Fruit fly (Drosophila melanogaster) whole organism, embryonic: ENCODE data around the gene CG12768.
A peak's percentile ranks its signal among the peaks of the same experiment; 100 is the strongest.

Experiments
- Asciz ChIP-seq: fragments of 200-800 bp; sonication (Bioruptor generic); optimal IDR thresholded peaks from 2 replicates; lab custom pipeline; 2017; ENCODE audit warnings: missing biosample characterization, mild to moderate bottlenecking, missing genetic modification characterization, missing genetic modification reagents
- Blimp-1 ChIP-seq: fragments of 200-800 bp; sonication (Bioruptor generic); optimal IDR thresholded peaks from 3 replicates; lab custom pipeline; 2018; ENCODE audit warnings: missing biosample characterization, missing genetic modification characterization, mild to moderate bottlenecking, moderate library complexity, missing genetic modification reagents
- CG10431 ChIP-seq: fragments of 200-800 bp; sonication (Bioruptor generic); optimal IDR thresholded peaks from 3 replicates; lab custom pipeline; 2018; ENCODE audit warnings: missing biosample characterization, mild to moderate bottlenecking, missing genetic modification characterization
- CG11247 ChIP-seq: fragments of 200-800 bp; sonication (Bioruptor generic); IDR thresholded peaks from 2 replicates; pipeline ENCODE4 v1.3.6; 2022; ENCODE audit warnings: missing biosample characterization, missing genetic modification characterization
- CG12299 ChIP-seq: fragments of 200-800 bp; sonication (Bioruptor generic); optimal IDR thresholded peaks from 2 replicates; lab custom pipeline; 2018; ENCODE audit warnings: missing biosample characterization, mild to moderate bottlenecking, missing genetic modification characterization
- CG12942 ChIP-seq: fragments of 200-800 bp; sonication (Bioruptor generic); optimal IDR thresholded peaks from 3 replicates; lab custom pipeline; 2016; ENCODE audit warnings: missing biosample characterization, missing genetic modification characterization
- CG13775 ChIP-seq: fragments of 200-800 bp; sonication (Bioruptor generic); optimal IDR thresholded peaks from 3 replicates; lab custom pipeline; 2017; ENCODE audit warnings: missing biosample characterization, mild to moderate bottlenecking, missing genetic modification characterization
- CG17359 ChIP-seq: fragments of 200-800 bp; sonication (Bioruptor generic); optimal IDR thresholded peaks from 3 replicates; lab custom pipeline; 2018; ENCODE audit warnings: missing biosample characterization, mild to moderate bottlenecking, missing genetic modification characterization, moderate library complexity
- CG2202 ChIP-seq: fragments of 200-800 bp; sonication (Bioruptor generic); optimal IDR thresholded peaks from 2 replicates; lab custom pipeline; 2018; ENCODE audit warnings: missing biosample characterization, mild to moderate bottlenecking, missing genetic modification characterization
- CG2712 ChIP-seq: fragments of 200-800 bp; optimal IDR thresholded peaks from 3 replicates; lab custom pipeline; 2019; ENCODE audit warnings: missing biosample characterization, mild to moderate bottlenecking, missing genetic modification characterization, moderate library complexity
- CG31388 ChIP-seq: fragments of 200-800 bp; sonication (Bioruptor generic); optimal IDR thresholded peaks from 2 replicates; lab custom pipeline; 2016; ENCODE audit warnings: missing biosample characterization, missing genetic modification characterization
- CG3281 ChIP-seq: fragments of 200-800 bp; sonication (Bioruptor generic); optimal IDR thresholded peaks from 3 replicates; lab custom pipeline; 2017; ENCODE audit warnings: missing biosample characterization, mild to moderate bottlenecking, missing genetic modification characterization
- CG34422 ChIP-seq: fragments of 200-800 bp; sonication (Bioruptor generic); IDR thresholded peaks from 3 replicates; pipeline ENCODE4 v1.3.6; 2022; ENCODE audit warnings: missing biosample characterization, missing genetic modification characterization
- CG3995 ChIP-seq: fragments of 200-800 bp; sonication (Bioruptor generic); optimal IDR thresholded peaks from 3 replicates; lab custom pipeline; 2016; ENCODE audit warnings: missing biosample characterization, missing genetic modification characterization
- CG42726 ChIP-seq: fragments of 200-800 bp; sonication (Bioruptor generic); IDR thresholded peaks from 2 replicates; pipeline ENCODE4 v1.3.6; 2022; ENCODE audit warnings: missing biosample characterization, missing genetic modification characterization; ENCODE audit not compliant: partially characterized antibody
- CG4854 ChIP-seq: fragments of 200-800 bp; sonication (Bioruptor generic); optimal IDR thresholded peaks from 2 replicates; lab custom pipeline; 2016; ENCODE audit warnings: missing biosample characterization, missing genetic modification characterization, inconsistent platforms
- CG6765 ChIP-seq: fragments of 200-800 bp; sonication (Bioruptor generic); optimal IDR thresholded peaks from 3 replicates; lab custom pipeline; 2017; ENCODE audit warnings: missing biosample characterization, mild to moderate bottlenecking, missing genetic modification characterization
- CG6791 ChIP-seq: fragments of 200-800 bp; sonication (Bioruptor generic); IDR thresholded peaks from 3 replicates; pipeline ENCODE4 v1.3.6; 2022; ENCODE audit warnings: missing biosample characterization, missing genetic modification characterization; ENCODE audit not compliant: partially characterized antibody
- CG7786 ChIP-seq: fragments of 200-800 bp; sonication (Bioruptor generic); optimal IDR thresholded peaks from 2 replicates; lab custom pipeline; 2016; ENCODE audit warnings: missing biosample characterization, missing genetic modification characterization
- CG8478 ChIP-seq: fragments of >200 bp; optimal IDR thresholded peaks from 2 replicates; lab custom pipeline; 2018
- CHES-1-like ChIP-seq: fragments of 200-800 bp; sonication (Bioruptor generic); optimal IDR thresholded peaks from 2 replicates; lab custom pipeline; 2016; ENCODE audit warnings: missing biosample characterization, missing genetic modification characterization
- Chrac-16 ChIP-seq: fragments of 200-800 bp; sonication (Bioruptor generic); optimal IDR thresholded peaks from 3 replicates; lab custom pipeline; 2016; ENCODE audit warnings: missing biosample characterization, missing genetic modification characterization
- Drgx ChIP-seq: fragments of 200-800 bp; sonication (Bioruptor generic); IDR thresholded peaks from 2 replicates; pipeline ENCODE4 v1.3.6; 2022; ENCODE audit warnings: missing biosample characterization, missing genetic modification characterization
- HLH54F ChIP-seq: fragments of 200-800 bp; sonication (Bioruptor generic); optimal IDR thresholded peaks from 3 replicates; lab custom pipeline; 2016; ENCODE audit warnings: missing biosample characterization, missing genetic modification characterization
- Hey ChIP-seq: fragments of 200-800 bp; sonication (Bioruptor generic); optimal IDR thresholded peaks from 3 replicates; lab custom pipeline; 2018; ENCODE audit warnings: missing biosample characterization, mild to moderate bottlenecking, missing genetic modification characterization
- Lhr ChIP-seq: fragments of 200-800 bp; sonication (Bioruptor generic); optimal IDR thresholded peaks from 3 replicates; lab custom pipeline; 2017; ENCODE audit warnings: mild to moderate bottlenecking, missing biosample characterization, missing genetic modification reagents, missing genetic modification characterization
- Lim3 ChIP-seq: fragments of 200-800 bp; sonication (Bioruptor generic); IDR thresholded peaks from 2 replicates; pipeline ENCODE4 v1.3.6; 2022; ENCODE audit warnings: missing biosample characterization, missing genetic modification characterization
- Nf-YC ChIP-seq: fragments of 200-800 bp; optimal IDR thresholded peaks from 3 replicates; lab custom pipeline; 2019; ENCODE audit warnings: missing biosample characterization, mild to moderate bottlenecking, missing genetic modification characterization, moderate library complexity
- Ptx1 ChIP-seq: fragments of 200-800 bp; sonication (Bioruptor generic); IDR thresholded peaks from 2 replicates; pipeline ENCODE4 v1.3.6; 2022; ENCODE audit warnings: missing biosample characterization, missing genetic modification characterization
- Sry-β ChIP-seq: fragments of 200-800 bp; sonication (Bioruptor generic); optimal IDR thresholded peaks from 2 replicates; lab custom pipeline; 2018; ENCODE audit warnings: missing biosample characterization, mild to moderate bottlenecking, missing genetic modification characterization, moderate library complexity
- Ssrp ChIP-seq: fragments of 200-800 bp; sonication (Bioruptor generic); optimal IDR thresholded peaks from 2 replicates; lab custom pipeline; 2018; ENCODE audit warnings: missing biosample characterization, mild to moderate bottlenecking, missing genetic modification characterization, moderate library complexity
- Stat92E ChIP-seq, 3 experiments: fragments of >200 bp in 2 of 3; fragments of 200-800 bp in 1 of 3; sonication (Bioruptor generic) in 1 of 3; optimal IDR thresholded peaks; 2 replicates each; lab custom pipeline; 2017 to 2019; ENCODE audit warnings: missing biosample characterization in 3 of 3, missing genetic modification characterization in 3 of 3, mild to moderate bottlenecking in 1 of 3, moderate library complexity in 1 of 3
- Vsx1 ChIP-seq: fragments of 200-800 bp; sonication (Bioruptor generic); optimal IDR thresholded peaks from 2 replicates; lab custom pipeline; 2017; ENCODE audit warnings: missing biosample characterization, mild to moderate bottlenecking, missing genetic modification characterization, missing genetic modification reagents
- Xbp1 ChIP-seq: fragments of 200-800 bp; sonication (Bioruptor generic); optimal IDR thresholded peaks from 3 replicates; lab custom pipeline; 2016; ENCODE audit warnings: missing biosample characterization, mild to moderate bottlenecking, missing genetic modification characterization
- abd-A ChIP-seq: fragments of 200-800 bp; sonication (Bioruptor generic); optimal IDR thresholded peaks from 3 replicates; lab custom pipeline; 2019; ENCODE audit warnings: missing biosample characterization, mild to moderate bottlenecking, missing genetic modification characterization, moderate library complexity
- al ChIP-seq: fragments of 200-800 bp; sonication (Bioruptor generic); IDR thresholded peaks from 2 replicates; pipeline ENCODE4 v1.3.6; 2022; ENCODE audit warnings: missing biosample characterization, missing genetic modification characterization
- ash1 ChIP-seq: fragments of 200-800 bp; sonication (Bioruptor generic); optimal IDR thresholded peaks from 2 replicates; lab custom pipeline; 2018; ENCODE audit warnings: missing biosample characterization, mild to moderate bottlenecking, missing genetic modification characterization
- bbx ChIP-seq: fragments of 200-800 bp; sonication (Bioruptor generic); IDR thresholded peaks from 2 replicates; pipeline ENCODE4 v1.3.6; 2022; ENCODE audit warnings: missing biosample characterization, missing genetic modification characterization; ENCODE audit not compliant: partially characterized antibody
- crp ChIP-seq, 2 experiments: fragments of 200-800 bp; sonication (Bioruptor generic); optimal IDR thresholded peaks; 2 replicates in 1 of 2; 3 replicates in 1 of 2; lab custom pipeline; 2017; ENCODE audit warnings: missing biosample characterization in 2 of 2, missing genetic modification characterization in 2 of 2, mild to moderate bottlenecking in 1 of 2, moderate library complexity in 1 of 2
- dan ChIP-seq: fragments of 200-800 bp; sonication (Bioruptor generic); IDR thresholded peaks from 2 replicates; pipeline ENCODE4 v1.3.6; 2022; ENCODE audit warnings: missing biosample characterization, missing genetic modification characterization
- eyg ChIP-seq: fragments of 200-800 bp; sonication (Bioruptor generic); optimal IDR thresholded peaks from 3 replicates; lab custom pipeline; 2016; ENCODE audit warnings: missing biosample characterization, missing genetic modification characterization
- gfzf ChIP-seq: fragments of 200-800 bp; sonication (Bioruptor generic); optimal IDR thresholded peaks from 2 replicates; lab custom pipeline; 2016; ENCODE audit warnings: missing biosample characterization, mild to moderate bottlenecking, missing genetic modification characterization, moderate library complexity
- kay ChIP-seq: fragments of 200-800 bp; sonication (Bioruptor generic); optimal IDR thresholded peaks from 2 replicates; lab custom pipeline; 2016; ENCODE audit warnings: missing biosample characterization, missing genetic modification characterization
- rib ChIP-seq: fragments of 200-800 bp; sonication (Bioruptor generic); IDR thresholded peaks from 2 replicates; pipeline ENCODE4 v1.3.6; 2022; ENCODE audit warnings: missing biosample characterization, missing genetic modification characterization
- trem ChIP-seq: fragments of 200-800 bp; optimal IDR thresholded peaks from 3 replicates; lab custom pipeline; 2019; ENCODE audit warnings: missing biosample characterization, mild to moderate bottlenecking, missing genetic modification characterization, moderate library complexity
- tx ChIP-seq: fragments of 200-800 bp; sonication (Bioruptor generic); optimal IDR thresholded peaks from 2 replicates; lab custom pipeline; 2016; ENCODE audit warnings: missing biosample characterization, missing genetic modification characterization
- usp ChIP-seq: fragments of >200 bp; optimal IDR thresholded peaks from 2 replicates; lab custom pipeline; 2017; ENCODE audit warnings: missing biosample characterization, missing genetic modification characterization
- vfl ChIP-seq: fragments of 200-800 bp; sonication (Bioruptor generic); optimal IDR thresholded peaks from 2 replicates; lab custom pipeline; 2016; ENCODE audit warnings: missing biosample characterization, missing genetic modification characterization
- vvl ChIP-seq: fragments of 200-800 bp; sonication (Bioruptor generic); IDR thresholded peaks from 2 replicates; pipeline ENCODE4 v1.3.6; 2022; ENCODE audit warnings: missing biosample characterization, missing genetic modification characterization

The CG12768 gene

DNA sequence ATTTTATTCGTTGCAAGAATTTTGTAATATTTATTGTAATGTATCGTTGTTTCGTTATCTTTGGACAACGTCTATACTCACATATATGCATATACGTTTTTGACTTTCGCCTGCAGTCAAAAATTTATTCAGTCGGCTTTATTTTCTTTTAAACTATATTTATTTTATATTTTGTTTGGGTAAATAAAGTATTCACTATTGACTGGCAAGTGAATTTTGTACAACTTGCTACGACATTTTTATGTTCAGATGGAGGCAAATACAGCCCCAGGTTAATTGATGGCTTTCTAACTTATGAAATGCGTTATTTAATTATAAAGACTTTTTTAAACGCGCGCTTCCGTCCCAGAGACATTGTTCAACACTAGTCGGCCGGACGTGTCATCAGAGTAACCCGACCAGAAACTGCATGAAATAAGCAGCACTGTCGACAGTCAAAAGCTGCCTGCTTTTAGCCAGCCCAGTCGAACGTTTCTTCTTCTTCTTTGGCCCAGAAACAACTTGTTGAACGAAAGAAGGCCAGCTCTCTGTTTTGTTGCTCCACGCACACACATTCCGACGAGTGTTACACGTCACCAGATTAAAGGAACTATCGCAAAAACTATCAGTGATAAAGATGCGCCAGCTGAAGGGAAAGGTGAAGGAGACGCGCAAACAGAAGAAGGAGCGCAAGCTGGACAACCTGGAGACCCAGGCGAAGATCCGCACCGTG is 46.8 kb upstream of the CG12768 start, which contains the start of gene CG33169 (continued):
- TF ChIP-seq Hey (tag; lab: Kevin White, UChicago) (peak; percentile 71), bbx (GFP tag; lab: Robert Waterston, UW) (peak; percentile 71), HLH54F (GFP tag; lab: Kevin White, UChicago) (peak; percentile 94), Asciz (GFP tag; lab: Kevin White, UChicago) (peak; percentile 49), Vsx1 (peak; percentile 56), tx (GFP tag; lab: Kevin White, UChicago) (peak; percentile 87), CG6791 (peak; percentile 72; the same call in 2 of the 3 replicates), CG13775 (peak; percentile 57), Blimp-1 (GFP tag; lab: Kevin White, UChicago) (no peak), CG10431 (peak; percentile 73), usp (GFP tag; lab: Kevin White, UChicago) (no peak), CG8478 (no peak), CG17359 (peak; percentile 82), CG6765 (GFP tag; lab: Kevin White, UChicago) (peak; percentile 36), CG2202 (tag; lab: Kevin White, UChicago) (peak; percentile 23), rib (peak; percentile 89), Lim3 (0 out of 2 replicates have a peak, but pooled peaks have one; percentile 24), CG42726 (GFP tag; lab: Robert Waterston, UW) (peak; percentile 91), al (peak; percentile 90), CG11247 (GFP tag; lab: Robert Waterston, UW) (peak; percentile 95), CG12299 (tag; lab: Kevin White, UChicago) (peak; percentile 63), CG31388 (peak; percentile 52), CG12942 (peak; percentile 84), Stat92E (GFP tag; optimal IDR thresholded peaks at IDR 0.05; lab: Kevin White, UChicago) (no peak), CG34422 (GFP tag; lab: Robert Waterston, UW) (peak; percentile 95), Ptx1 (peak; percentile 83), Lhr (GFP tag; lab: Kevin White, UChicago) (peak; percentile 94), ash1 (GFP tag; lab: Kevin White, UChicago) (peak; percentile 91), Ssrp (peak; percentile 33), Sry-β (peak; percentile 23), CG3995 (peak; percentile 66), vfl (GFP tag; lab: Kevin White, UChicago) (peak; percentile 93), gfzf (GFP tag; lab: Kevin White, UChicago) (peak; percentile 51), trem (tag; lab: Kevin White, UChicago) (peak; percentile 75), eyg (GFP tag; lab: Kevin White, UChicago) (peak; percentile 81), Nf-YC (peak; percentile 73), Chrac-16 (GFP tag; lab: Kevin White, UChicago) (peak; percentile 71), Drgx (GFP tag; lab: Robert Waterston, UW) (peak; percentile 41; the same call in 1 of the 2 replicates), kay (GFP tag; lab: Kevin White, UChicago) (peak; percentile 99), Xbp1 (peak; percentile 94), dan (no peak), CG4854 (peak; percentile 85), abd-A (tag; lab: Kevin White, UChicago) (no peak), CHES-1-like (peak; percentile 95), CG7786 (GFP tag; lab: Kevin White, UChicago) (peak; percentile 90), CG2712 (tag; lab: Kevin White, UChicago) (peak; percentile 76), CG3281 (GFP tag; lab: Kevin White, UChicago) (peak; percentile 69), vvl (GFP tag; lab: Robert Waterston, UW) (peak; percentile 91), crp (GFP tag; optimal IDR thresholded peaks at IDR 0.05; lab: Kevin White, UChicago) (peak in 1 of 2 experiments; percentile 78)
